Fruit fly (Drosophila melanogaster): Measurements from ENCODE around the gene epsilonCOP.

epsilonCOP gene

dm6 chr2L:6464270-6464669 is 24.6 kb upstream of the epsilonCOP start:
- TF ChIP-seq CG4318 (GFP tag; optimal IDR thresholded peaks at IDR 0.05) (no peak), net (GFP tag; optimal IDR thresholded peaks at IDR 0.05) (no peak), CG3919 (GFP tag; optimal IDR thresholded peaks at IDR 0.05) (no peak), CG10669 (GFP tag; optimal IDR thresholded peaks at IDR 0.05) (no peak), eg (GFP tag; IDR thresholded peaks at IDR 0.05) (peak; percentile 62; the same call in 2 of the 3 replicates), CG3032 (tag; optimal IDR thresholded peaks at IDR 0.05) (no peak), Sox15 (GFP tag; optimal IDR thresholded peaks at IDR 0.05) (no peak), svp (GFP tag) (peak; percentile 55), Hr39 (GFP tag; optimal IDR thresholded peaks at IDR 0.05) (no peak), fd59A (GFP tag; optimal IDR thresholded peaks at IDR 0.05) (no peak), Gug (GFP tag; IDR thresholded peaks at IDR 0.05) (no peak), vri (GFP tag; optimal IDR thresholded peaks at IDR 0.05) (no peak), fkh (GFP tag; optimal IDR thresholded peaks at IDR 0.05) (peak; percentile 32), CG15336 (GFP tag; IDR thresholded peaks at IDR 0.05) (0 out of 2 replicates have a peak, but pooled peaks have one; percentile 26), CG32006 (GFP tag; optimal IDR thresholded peaks at IDR 0.05) (peak; percentile 51), CG10631 (GFP tag; optimal IDR thresholded peaks at IDR 0.05) (no peak), lz (GFP tag; optimal IDR thresholded peaks at IDR 0.05) (no peak), CG8319 (GFP tag; optimal IDR thresholded peaks at IDR 0.05) (no peak), CG7368 (GFP tag; optimal IDR thresholded peaks at IDR 0.05) (no peak), CG11294 (GFP tag; IDR thresholded peaks at IDR 0.05) (no peak), spab (GFP tag; optimal IDR thresholded peaks at IDR 0.05) (no peak), dac (GFP tag; optimal IDR thresholded peaks at IDR 0.05) (peak; percentile 6), Hr4 (GFP tag; optimal IDR thresholded peaks at IDR 0.05) (peak; percentile 38), salr (GFP tag; optimal IDR thresholded peaks at IDR 0.05) (peak in 1 of 2 experiments; percentile 17), esn (GFP tag; optimal IDR thresholded peaks at IDR 0.05) (no peak), Sox14 (GFP tag; optimal IDR thresholded peaks at IDR 0.05) (no peak), Blimp-1 (GFP tag; optimal IDR thresholded peaks at IDR 0.05) (no peak), pdm3 (GFP tag; optimal IDR thresholded peaks at IDR 0.05) (no peak), CG6854 (GFP tag; optimal IDR thresholded peaks at IDR 0.05) (no peak), cyc (GFP tag; optimal IDR thresholded peaks at IDR 0.05) (no peak), Ets21C (GFP tag; optimal IDR thresholded peaks at IDR 0.05) (no peak), CG6276 (GFP tag; optimal IDR thresholded peaks at IDR 0.05) (peak; percentile 7), CG11902 (GFP tag; optimal IDR thresholded peaks at IDR 0.05) (no peak), CG8119 (GFP tag; IDR thresholded peaks at IDR 0.05) (no peak), Eip75B (GFP tag; optimal IDR thresholded peaks at IDR 0.05) (no peak), Lpt (GFP tag; optimal IDR thresholded peaks at IDR 0.05) (no peak), Eip93F (GFP tag; optimal IDR thresholded peaks at IDR 0.05) (no peak), CG6792 (GFP tag; optimal IDR thresholded peaks at IDR 0.05) (no peak), CG6808 (GFP tag; optimal IDR thresholded peaks at IDR 0.05) (no peak)

dm6 chr2L:6464780-6465179 is 24.1 kb upstream of the epsilonCOP start:
- TF ChIP-seq vri (GFP tag; optimal IDR thresholded peaks at IDR 0.05) (peak; percentile 18), ss (GFP tag; optimal IDR thresholded peaks at IDR 0.05) (peak in 1 of 2 experiments; percentile 48), Blimp-1 (GFP tag; optimal IDR thresholded peaks at IDR 0.05) (peak; percentile 39), lz (GFP tag; optimal IDR thresholded peaks at IDR 0.05) (no peak), CG4318 (GFP tag; optimal IDR thresholded peaks at IDR 0.05) (no peak), achi (GFP tag; optimal IDR thresholded peaks at IDR 0.05) (no peak), CG6854 (GFP tag; optimal IDR thresholded peaks at IDR 0.05) (peak; percentile 3), Sox102F (GFP tag; optimal IDR thresholded peaks at IDR 0.05) (no peak), CG10631 (GFP tag; optimal IDR thresholded peaks at IDR 0.05) (no peak), CG8119 (GFP tag; IDR thresholded peaks at IDR 0.05) (0 out of 3 replicates have a peak, but pooled peaks have one; percentile 2)
